Fruit fly (Drosophila melanogaster): ENCODE measurements around the gene Nfs1.

DNA sequence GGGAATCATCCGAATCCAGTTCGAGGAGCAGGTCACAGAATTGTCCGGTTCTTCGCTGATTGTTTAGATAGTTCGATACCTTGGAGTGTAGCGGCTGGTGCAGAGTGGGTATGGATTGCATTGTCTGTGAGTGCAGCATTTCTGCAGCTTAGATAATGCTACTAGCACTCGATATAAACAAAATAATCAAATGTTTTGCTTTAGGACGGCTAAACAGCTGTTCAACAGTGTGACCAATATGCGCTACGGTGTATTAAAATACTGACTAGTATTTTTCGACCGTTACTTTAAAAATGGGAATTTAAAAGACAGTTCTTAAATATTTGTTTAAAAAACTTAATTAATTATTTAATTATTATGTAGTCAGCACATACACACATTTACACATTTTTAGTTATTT, 49.3 kb downstream of the Nfs1 start, which contains the start of gene Plzf:
- TF ChIP-seq Pif1A (GFP tag; optimal IDR thresholded peaks at IDR 0.05): no peak
- no peak for TF ChIP-seq CG15710 (tag; optimal IDR thresholded peaks at IDR 0.05)
- TF ChIP-seq D1 (tag; optimal IDR thresholded peaks at IDR 0.05): no peak
- no peak for TF ChIP-seq CG9948 (tag; optimal IDR thresholded peaks at IDR 0.05)
- no peak for TF ChIP-seq CG10348 (GFP tag; IDR thresholded peaks at IDR 0.05)
- TF ChIP-seq CG14655 (GFP tag; optimal IDR thresholded peaks at IDR 0.05): no peak
- no peak for TF ChIP-seq EcR (GFP tag; optimal IDR thresholded peaks at IDR 0.05)
- no peak for TF ChIP-seq Ets98B (GFP tag; IDR thresholded peaks at IDR 0.05)
- no peak for TF ChIP-seq CG8159 (tag; optimal IDR thresholded peaks at IDR 0.05)
- TF ChIP-seq CG17806 (tag; optimal IDR thresholded peaks at IDR 0.05): no peak
- TF ChIP-seq Pif1B (GFP tag; optimal IDR thresholded peaks at IDR 0.05): no peak

Measured in whole organism, pupa.